Worm (Caenorhabditis elegans) whole organism, mixed stage, embryonic: ENCODE data around the gene ptp-5.1.

ENCODE experiments used
- M03D4.4 ChIP-seq: sonication (generic microtip); optimal IDR thresholded peaks from 2 replicates; lab custom pipeline; 2017; ENCODE audit warnings: mild to moderate bottlenecking, missing genetic modification characterization, missing compliant biosample characterization
- bed-3 ChIP-seq: fragments of 200-800 bp; sonication (Bioruptor generic); optimal IDR thresholded peaks from 3 replicates; lab custom pipeline; 2018; ENCODE audit warnings: mild to moderate bottlenecking, missing genetic modification characterization, moderate library complexity, missing compliant biosample characterization
- blmp-1 ChIP-seq: fragments of 150-350 bp; optimal IDR thresholded peaks from 2 replicates; lab custom pipeline; 2014; ENCODE audit warnings: missing biosample characterization, missing genetic modification characterization
- ceh-39 ChIP-seq: fragments of 150-350 bp; optimal IDR thresholded peaks from 2 replicates; lab custom pipeline; 2014; ENCODE audit warnings: missing biosample characterization, missing genetic modification characterization
- ceh-43 ChIP-seq: fragments of 200-800 bp; sonication (Bioruptor generic); optimal IDR thresholded peaks from 2 replicates; lab custom pipeline; 2018; ENCODE audit warnings: mild to moderate bottlenecking, missing genetic modification characterization, moderate library complexity, missing compliant biosample characterization
- ceh-83 ChIP-seq: fragments of 200-800 bp; sonication (Bioruptor generic); optimal IDR thresholded peaks from 2 replicates; lab custom pipeline; 2018; ENCODE audit warnings: mild to moderate bottlenecking, missing genetic modification characterization, missing compliant biosample characterization
- ces-1 ChIP-seq: fragments of 150-350 bp; optimal IDR thresholded peaks from 2 replicates; lab custom pipeline; 2014; ENCODE audit warnings: missing biosample characterization, missing genetic modification reagents, missing genetic modification characterization
- cnd-1 ChIP-seq: fragments of 200-800 bp; sonication (Bioruptor generic); optimal IDR thresholded peaks from 2 replicates; lab custom pipeline; 2018; ENCODE audit warnings: mild to moderate bottlenecking, missing genetic modification characterization, missing compliant biosample characterization
- drap-1 ChIP-seq: fragments of 200-800 bp; sonication (Bioruptor generic); optimal IDR thresholded peaks from 3 replicates; lab custom pipeline; 2018; ENCODE audit warnings: mild to moderate bottlenecking, missing genetic modification characterization, missing compliant biosample characterization
- elt-1 ChIP-seq: sonication (generic microtip); optimal IDR thresholded peaks from 2 replicates; lab custom pipeline; 2017; ENCODE audit warnings: missing genetic modification characterization, mild to moderate bottlenecking, missing compliant biosample characterization, antibody characterized with exemption, moderate library complexity, borderline replicate concordance; ENCODE audit not compliant: insufficient read depth
- elt-3 ChIP-seq: fragments of 150-350 bp; optimal IDR thresholded peaks from 2 replicates; lab custom pipeline; 2014; ENCODE audit warnings: missing biosample characterization, missing genetic modification characterization
- flh-1 ChIP-seq: fragments of 200-800 bp; sonication (Bioruptor generic); optimal IDR thresholded peaks from 2 replicates; lab custom pipeline; 2018; ENCODE audit warnings: mild to moderate bottlenecking, missing genetic modification characterization, moderate library complexity, missing compliant biosample characterization
- ham-2 ChIP-seq: fragments of 200-800 bp; sonication (Bioruptor generic); optimal IDR thresholded peaks from 2 replicates; lab custom pipeline; 2018; ENCODE audit warnings: mild to moderate bottlenecking, missing genetic modification characterization, missing compliant biosample characterization
- hlh-1 ChIP-seq: fragments of 150-350 bp; optimal IDR thresholded peaks from 2 replicates; lab custom pipeline; 2014; ENCODE audit warnings: missing biosample characterization, missing genetic modification reagents, missing genetic modification characterization
- lin-13 ChIP-seq: fragments of 150-350 bp; optimal IDR thresholded peaks from 2 replicates; lab custom pipeline; 2014; ENCODE audit warnings: missing biosample characterization, missing genetic modification characterization
- lin-32 ChIP-seq: fragments of 200-800 bp; sonication (Bioruptor generic); optimal IDR thresholded peaks from 2 replicates; lab custom pipeline; 2018; ENCODE audit warnings: mild to moderate bottlenecking, missing genetic modification characterization, missing compliant biosample characterization
- lsy-2 ChIP-seq: fragments of 150-350 bp; optimal IDR thresholded peaks from 2 replicates; lab custom pipeline; 2014; ENCODE audit warnings: missing biosample characterization, missing genetic modification characterization
- mab-5 ChIP-seq: fragments of 150-350 bp; optimal IDR thresholded peaks from 2 replicates; lab custom pipeline; 2014; ENCODE audit warnings: missing biosample characterization, missing genetic modification characterization
- mep-1 ChIP-seq: fragments of 150-350 bp; optimal IDR thresholded peaks from 2 replicates; lab custom pipeline; 2017; ENCODE audit warnings: missing biosample characterization, missing genetic modification reagents, missing genetic modification characterization, inconsistent platforms
- mls-2 ChIP-seq: sonication (generic microtip); optimal IDR thresholded peaks from 2 replicates; lab custom pipeline; 2016; ENCODE audit warnings: mild to moderate bottlenecking, missing genetic modification characterization, moderate library complexity, missing compliant biosample characterization
- nhr-12 ChIP-seq: fragments of 150-350 bp; optimal IDR thresholded peaks from 2 replicates; lab custom pipeline; 2014; ENCODE audit warnings: missing biosample characterization, missing genetic modification characterization
- nhr-2 ChIP-seq: fragments of 150-350 bp; optimal IDR thresholded peaks from 2 replicates; lab custom pipeline; 2014; ENCODE audit warnings: missing biosample characterization, missing genetic modification characterization
- nhr-237 ChIP-seq: fragments of 150-350 bp; optimal IDR thresholded peaks from 2 replicates; lab custom pipeline; 2014; ENCODE audit warnings: missing biosample characterization, missing genetic modification characterization
- nhr-28 ChIP-seq: fragments of 150-350 bp; optimal IDR thresholded peaks from 2 replicates; lab custom pipeline; 2014; ENCODE audit warnings: missing biosample characterization, missing genetic modification characterization
- nhr-76 ChIP-seq: sonication (generic microtip); optimal IDR thresholded peaks from 2 replicates; lab custom pipeline; 2017; ENCODE audit warnings: missing biosample characterization, missing genetic modification characterization
- pha-4 ChIP-seq: fragments of 150-350 bp; optimal IDR thresholded peaks from 2 replicates; lab custom pipeline; 2018; ENCODE audit warnings: missing biosample characterization, missing genetic modification reagents, missing genetic modification characterization
- sem-2 ChIP-seq: fragments of 200-800 bp; sonication (Bioruptor generic); optimal IDR thresholded peaks from 2 replicates; lab custom pipeline; 2018; ENCODE audit warnings: mild to moderate bottlenecking, missing genetic modification characterization, missing compliant biosample characterization
- snpc-4 ChIP-seq: fragments of 150-350 bp; optimal IDR thresholded peaks from 2 replicates; lab custom pipeline; 2014; ENCODE audit warnings: missing biosample characterization, missing genetic modification characterization
- sptf-1 ChIP-seq: sonication (generic microtip); optimal IDR thresholded peaks from 2 replicates; lab custom pipeline; 2017; ENCODE audit warnings: mild to moderate bottlenecking, missing genetic modification characterization, moderate library complexity, missing compliant biosample characterization
- tbx-8 ChIP-seq: fragments of 200-800 bp; sonication (Bioruptor generic); optimal IDR thresholded peaks from 2 replicates; lab custom pipeline; 2018; ENCODE audit warnings: mild to moderate bottlenecking, missing genetic modification characterization, moderate library complexity, missing compliant biosample characterization
- unc-120 ChIP-seq: sonication (generic microtip); optimal IDR thresholded peaks from 2 replicates; lab custom pipeline; 2017; ENCODE audit warnings: missing genetic modification characterization, missing compliant biosample characterization; ENCODE audit not compliant: poor library complexity, severe bottlenecking
- unc-39 ChIP-seq: fragments of 150-350 bp; optimal IDR thresholded peaks from 2 replicates; lab custom pipeline; 2014; ENCODE audit warnings: missing biosample characterization, missing genetic modification characterization
- unc-62 ChIP-seq: fragments of 150-350 bp; optimal IDR thresholded peaks from 2 replicates; lab custom pipeline; 2014; ENCODE audit warnings: missing biosample characterization, missing genetic modification reagents, missing genetic modification characterization
- zip-8 ChIP-seq: fragments of 150-350 bp; optimal IDR thresholded peaks from 2 replicates; lab custom pipeline; 2014; ENCODE audit warnings: missing biosample characterization, missing genetic modification characterization
- ztf-11 ChIP-seq: fragments of 150-350 bp; optimal IDR thresholded peaks from 2 replicates; lab custom pipeline; 2014; ENCODE audit warnings: missing biosample characterization, missing genetic modification characterization

The ptp-5.1 gene

ce11 chrIV:5171994-5172528 is 5.9 kb downstream of the ptp-5.1 start:
- TF ChIP-seq hlh-1 (tag; lab: Kevin White, UChicago) (peak; percentile 93), unc-120 (tag; lab: Kevin White, UChicago) (peak; percentile 40), elt-3 (tag; lab: Kevin White, UChicago) (no peak)
- TF ChIP-seq, all 35 proteins: peak for 2

DNA sequence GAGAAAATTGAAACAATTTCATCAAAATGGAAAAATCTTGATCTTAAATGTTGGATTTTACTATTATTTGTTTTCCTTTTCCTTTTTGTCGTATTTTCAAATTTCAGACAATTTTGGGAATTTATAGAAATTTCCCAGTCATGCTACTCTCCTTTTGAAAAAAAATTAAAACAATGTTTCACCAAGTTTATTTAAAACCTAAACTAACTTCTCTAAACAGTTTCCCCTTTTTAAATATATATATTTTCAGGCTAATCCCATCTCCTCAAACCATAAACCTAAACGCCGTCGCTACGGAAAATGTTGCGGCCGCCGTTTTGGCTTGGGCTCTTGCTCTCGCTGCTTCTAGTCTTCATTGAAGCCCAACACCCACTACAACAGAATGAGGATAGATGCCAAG is 6.9 kb downstream of the ptp-5.1 start, which contains the start of gene lam-1:
Gene lam-1 (plus strand): TSS at position 301 of the 400 bp plus-strand sequence.
- TF ChIP-seq ceh-43 (GFP tag; lab: Kevin White, UChicago) = no peak
- no peak for TF ChIP-seq hlh-1 (tag; lab: Kevin White, UChicago)

DNA sequence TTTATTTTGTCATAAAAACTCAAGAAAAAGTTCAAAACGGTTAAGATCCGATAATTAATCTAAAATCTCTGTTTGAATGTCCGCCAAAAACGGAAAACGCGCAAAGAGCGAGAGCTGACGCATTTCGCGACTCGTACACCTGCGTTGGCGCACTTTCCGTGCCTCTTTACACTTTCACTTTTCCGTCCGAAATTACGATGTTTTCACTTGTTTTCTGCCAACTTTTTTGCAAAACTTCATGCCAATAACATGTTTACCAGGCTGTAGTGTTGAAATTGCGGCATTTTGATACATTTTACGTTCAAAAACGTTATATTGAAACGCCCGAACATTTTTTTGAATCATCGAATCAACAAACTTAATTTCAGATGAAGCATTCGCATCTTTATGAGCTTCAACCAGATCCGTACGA is 17.6 kb downstream of the ptp-5.1 start, which contains the start of gene W03F8.4:
Gene W03F8.4 (plus strand): TSS at position 369 of the 412 bp plus-strand sequence.
- TF ChIP-seq lin-32 (GFP tag; lab: Kevin White, UChicago) (no peak), pha-4 (tag; lab: Kevin White, UChicago) (peak; percentile 91), ceh-43 (GFP tag; lab: Kevin White, UChicago) (peak; percentile 45), unc-120 (tag; lab: Kevin White, UChicago) (peak; percentile 87), sem-2 (peak; percentile 45), nhr-76 (tag; lab: Kevin White, UChicago) (no peak), cnd-1 (peak; percentile 50), mls-2 (peak; percentile 68), nhr-12 (no peak), unc-62 (GFP tag; lab: Kevin White, UChicago) (peak; percentile 51), ceh-39 (tag; lab: Kevin White, UChicago) (peak; percentile 64), snpc-4 (no peak), flh-1 (GFP tag; lab: Kevin White, UChicago) (no peak), hlh-1 (tag; lab: Kevin White, UChicago) (peak; percentile 28), ces-1 (GFP tag; lab: Kevin White, UChicago) (peak; percentile 62), lsy-2 (tag; lab: Kevin White, UChicago) (peak; percentile 86), nhr-2 (tag; lab: Kevin White, UChicago) (no peak), tbx-8 (peak; percentile 68), nhr-237 (peak; percentile 87), ztf-11 (tag; lab: Kevin White, UChicago) (peak; percentile 13), mep-1 (tag; lab: Kevin White, UChicago) (peak; percentile 93), unc-39 (tag; lab: Kevin White, UChicago) (peak; percentile 12), elt-3 (tag; lab: Kevin White, UChicago) (no peak), ham-2 (GFP tag; lab: Kevin White, UChicago) (peak; percentile 46), blmp-1 (tag; lab: Kevin White, UChicago) (peak; percentile 96), mab-5 (tag; lab: Kevin White, UChicago) (peak; percentile 4), elt-1 (tag; lab: Kevin White, UChicago) (no peak), M03D4.4 (peak; percentile 61), bed-3 (GFP tag; lab: Kevin White, UChicago) (peak; percentile 24), ceh-83 (GFP tag; lab: Kevin White, UChicago) (peak; percentile 89), sptf-1 (tag; lab: Kevin White, UChicago) (peak; percentile 79), nhr-28 (no peak), lin-13 (tag; lab: Kevin White, UChicago) (peak; percentile 94), zip-8 (tag; lab: Kevin White, UChicago) (no peak), drap-1 (GFP tag; lab: Kevin White, UChicago) (peak; percentile 75)
